Worm (Caenorhabditis elegans) whole organism, L3 larva: ENCODE data around the gene glb-12.

ENCODE experiments used
- aly-2 ChIP-seq: fragments of 150-350 bp; optimal IDR thresholded peaks from 2 replicates; lab custom pipeline; 2014; ENCODE audit warnings: missing biosample characterization, missing genetic modification characterization
- ceh-82 ChIP-seq: fragments of 150-350 bp; optimal IDR thresholded peaks from 2 replicates; lab custom pipeline; 2014; ENCODE audit warnings: missing biosample characterization, missing genetic modification characterization
- egl-27 ChIP-seq: sonication (generic microtip); optimal IDR thresholded peaks from 4 replicates; lab custom pipeline; 2017; ENCODE audit warnings: missing biosample characterization, missing genetic modification reagents, missing genetic modification characterization
- elt-3 ChIP-seq, 3 experiments: fragments of 150-350 bp in 1 of 3; sonication (generic microtip) in 2 of 3; optimal IDR thresholded peaks; 2 replicates in 2 of 3; 4 replicates in 1 of 3; lab custom pipeline; 2014 to 2017; ENCODE audit warnings: missing biosample characterization in 3 of 3, missing genetic modification characterization in 3 of 3
- nhr-25 ChIP-seq: sonication (generic microtip); optimal IDR thresholded peaks from 2 replicates; lab custom pipeline; 2017; ENCODE audit warnings: missing biosample characterization, missing genetic modification characterization
- unc-62 ChIP-seq: fragments of 150-350 bp; sonication (generic microtip); optimal IDR thresholded peaks from 4 replicates; lab custom pipeline; 2014; ENCODE audit warnings: missing biosample characterization, missing genetic modification reagents, missing genetic modification characterization

DNA sequence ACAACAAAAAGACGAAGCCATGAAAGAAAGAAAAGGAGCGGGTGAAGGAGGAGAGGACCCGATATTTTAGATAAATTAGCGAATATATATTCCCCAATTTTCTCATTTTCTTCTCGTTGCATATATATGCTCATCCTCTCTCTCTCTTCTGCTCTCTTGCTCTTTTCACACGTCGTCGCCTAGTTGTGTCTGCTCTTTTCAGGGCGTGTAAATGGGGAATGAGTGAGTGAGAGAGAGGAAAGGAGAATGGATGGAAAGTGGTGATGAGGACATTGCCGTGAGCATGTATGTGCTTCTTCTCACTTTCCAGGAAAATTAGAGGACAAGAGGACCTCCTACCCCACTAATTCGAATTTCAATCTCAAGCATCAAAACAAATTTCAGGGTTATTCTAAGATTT is 24.0 kb upstream of the glb-12 start:
- TF ChIP-seq nhr-25 (tag; lab: Kevin White, UChicago) (no peak), aly-2 (no peak), egl-27 (no peak), ceh-82 (no peak), elt-3 (tag; optimal IDR thresholded peaks at IDR 0.05; lab: Kevin White, UChicago) (no peak), unc-62 (GFP tag; lab: Kevin White, UChicago) (no peak)
